Worm (Caenorhabditis elegans) whole organism, mixed stage, embryonic: ENCODE results near the gene slc-36.3.

Experiments used
- bed-3 ChIP-seq: fragments of 200-800 bp; sonication (Bioruptor generic); optimal IDR thresholded peaks from 3 replicates; lab custom pipeline; 2018; ENCODE audit warnings: mild to moderate bottlenecking, missing genetic modification characterization, moderate library complexity, missing compliant biosample characterization
- ces-1 ChIP-seq: fragments of 150-350 bp; optimal IDR thresholded peaks from 2 replicates; lab custom pipeline; 2014; ENCODE audit warnings: missing biosample characterization, missing genetic modification reagents, missing genetic modification characterization
- elt-1 ChIP-seq: sonication (generic microtip); optimal IDR thresholded peaks from 2 replicates; lab custom pipeline; 2017; ENCODE audit warnings: missing genetic modification characterization, mild to moderate bottlenecking, missing compliant biosample characterization, antibody characterized with exemption, moderate library complexity, borderline replicate concordance; ENCODE audit not compliant: insufficient read depth
- mab-5 ChIP-seq: fragments of 150-350 bp; optimal IDR thresholded peaks from 2 replicates; lab custom pipeline; 2014; ENCODE audit warnings: missing biosample characterization, missing genetic modification characterization
- nhr-12 ChIP-seq: fragments of 150-350 bp; optimal IDR thresholded peaks from 2 replicates; lab custom pipeline; 2014; ENCODE audit warnings: missing biosample characterization, missing genetic modification characterization
- nhr-237 ChIP-seq: fragments of 150-350 bp; optimal IDR thresholded peaks from 2 replicates; lab custom pipeline; 2014; ENCODE audit warnings: missing biosample characterization, missing genetic modification characterization
- nhr-28 ChIP-seq: fragments of 150-350 bp; optimal IDR thresholded peaks from 2 replicates; lab custom pipeline; 2014; ENCODE audit warnings: missing biosample characterization, missing genetic modification characterization
- nhr-76 ChIP-seq: sonication (generic microtip); optimal IDR thresholded peaks from 2 replicates; lab custom pipeline; 2017; ENCODE audit warnings: missing biosample characterization, missing genetic modification characterization
- snpc-4 ChIP-seq: fragments of 150-350 bp; optimal IDR thresholded peaks from 2 replicates; lab custom pipeline; 2014; ENCODE audit warnings: missing biosample characterization, missing genetic modification characterization
- sptf-1 ChIP-seq: sonication (generic microtip); optimal IDR thresholded peaks from 2 replicates; lab custom pipeline; 2017; ENCODE audit warnings: mild to moderate bottlenecking, missing genetic modification characterization, moderate library complexity, missing compliant biosample characterization
- unc-39 ChIP-seq: fragments of 150-350 bp; optimal IDR thresholded peaks from 2 replicates; lab custom pipeline; 2014; ENCODE audit warnings: missing biosample characterization, missing genetic modification characterization
- unc-62 ChIP-seq: fragments of 150-350 bp; optimal IDR thresholded peaks from 2 replicates; lab custom pipeline; 2014; ENCODE audit warnings: missing biosample characterization, missing genetic modification reagents, missing genetic modification characterization

DNA sequence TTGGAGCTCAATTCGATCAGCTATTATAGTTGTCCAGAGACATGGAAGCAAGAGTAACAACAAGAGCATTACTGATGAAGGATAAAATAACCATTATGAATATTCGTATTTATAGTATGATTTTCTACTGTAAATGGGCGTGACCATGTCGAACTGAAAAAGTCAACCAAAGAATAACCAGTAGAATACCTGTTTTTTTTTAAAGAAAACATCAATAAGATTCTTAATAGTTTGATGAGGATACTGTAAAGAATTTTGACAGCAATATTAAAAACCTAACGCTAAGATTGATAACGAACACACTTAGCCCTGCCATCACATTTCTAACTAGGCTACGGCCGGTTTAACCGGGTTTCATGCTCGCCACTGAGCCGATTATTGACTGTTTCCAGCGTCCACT lies 9.0 kb upstream of the slc-36.3 start, which contains the start of gene vmo-1:
- no peak for TF ChIP-seq nhr-76 (tag; lab: Kevin White, UChicago)
- no peak for TF ChIP-seq unc-62
- TF ChIP-seq bed-3 (GFP tag; lab: Kevin White, UChicago) = no peak
- no peak for TF ChIP-seq elt-1 (tag; lab: Kevin White, UChicago)
- no peak for TF ChIP-seq nhr-12
- no peak for TF ChIP-seq sptf-1 (tag; lab: Kevin White, UChicago)
- TF ChIP-seq ces-1 (GFP tag; lab: Kevin White, UChicago) = no peak
- TF ChIP-seq nhr-28 (tag; lab: Kevin White, UChicago) = no peak
- no peak for TF ChIP-seq snpc-4 (tag; lab: Kevin White, UChicago)
- no peak for TF ChIP-seq nhr-237 (tag; lab: Kevin White, UChicago)
- no peak for TF ChIP-seq unc-39 (tag; lab: Kevin White, UChicago)
- no peak for TF ChIP-seq mab-5 (tag; lab: Kevin White, UChicago)
